Fruit fly (Drosophila melanogaster): ENCODE measurements around the gene Sr-CIV.
A peak's percentile ranks its signal among the peaks of the same experiment; 100 is the strongest.

DNA sequence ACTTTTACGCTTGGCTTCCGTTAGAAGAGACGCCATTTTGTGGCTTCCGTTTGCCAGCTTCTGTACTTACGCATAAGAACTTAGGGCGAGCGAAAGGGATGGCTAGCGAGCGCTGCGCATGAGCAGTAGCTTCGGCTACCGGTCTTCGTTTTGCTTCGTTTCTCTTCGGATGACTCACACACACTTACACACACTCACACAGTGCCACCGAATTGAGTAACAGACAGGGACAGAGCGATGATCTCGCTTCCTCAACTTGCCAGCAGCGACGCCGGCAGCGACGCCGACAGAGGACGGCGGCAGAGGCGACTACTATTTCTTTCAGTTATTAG lies 15.5 kb upstream of the Sr-CIV start:
- TF ChIP-seq salm (tag; optimal IDR thresholded peaks at IDR 0.05) (no peak), da (GFP tag; optimal IDR thresholded peaks at IDR 0.05) (no peak), Max (GFP tag; optimal IDR thresholded peaks at IDR 0.05) (no peak), cwo (GFP tag; optimal IDR thresholded peaks at IDR 0.05) (no peak), BtbVII (GFP tag; optimal IDR thresholded peaks at IDR 0.05) (no peak), psq (GFP tag; optimal IDR thresholded peaks at IDR 0.05) (no peak), tup (GFP tag; optimal IDR thresholded peaks at IDR 0.05) (no peak), nom (GFP tag; optimal IDR thresholded peaks at IDR 0.05) (no peak), CoRest (tag; optimal IDR thresholded peaks at IDR 0.05) (peak; percentile 18), CG15479 (GFP tag; optimal IDR thresholded peaks at IDR 0.05) (peak; percentile 33), CG5180 (GFP tag; optimal IDR thresholded peaks at IDR 0.05) (no peak)

Measured in whole organism, embryonic.